4 fruit fly cellular contexts compared by ENCODE assay signal in genomic region chr2L:9981809-9982208, dm6.
A peak's percentile ranks its signal among the peaks of the same experiment; 100 is the strongest.
TF ChIP-seq lines count a peak whose summit lies in the region.

No protein-coding gene starts in this region.

- no peak for TF ChIP-seq CTCF in whole organism, embryonic (GFP tag; optimal IDR thresholded peaks at IDR 0.05; lab: Kevin White, UChicago)

TF ChIP-seq in whole organism, embryonic, 481 proteins besides CTCF, POLR2A, EP300 and RAD21 (continues in another document):
- TF ChIP-seq sens (GFP tag; lab: Kevin White, UChicago), result peak; percentile 45
- no peak for TF ChIP-seq abd-A (tag; optimal IDR thresholded peaks at IDR 0.05; lab: Kevin White, UChicago)
- TF ChIP-seq chinmo (GFP tag; IDR thresholded peaks at IDR 0.05; lab: Robert Waterston, UW; ENCODE audit: partially characterized antibody), result no peak
- no peak for TF ChIP-seq CG13624 (GFP tag; optimal IDR thresholded peaks at IDR 0.05; lab: Kevin White, UChicago)
- peak; percentile 8 for TF ChIP-seq CG2712 (tag; optimal IDR thresholded peaks at IDR 0.05; lab: Kevin White, UChicago)
- no peak for TF ChIP-seq Atf3 (GFP tag; optimal IDR thresholded peaks at IDR 0.05; lab: Kevin White, UChicago)
- TF ChIP-seq CG7928 (GFP tag; optimal IDR thresholded peaks at IDR 0.05; lab: Kevin White, UChicago), result no peak
- no peak for TF ChIP-seq NC2β (GFP tag; optimal IDR thresholded peaks at IDR 0.05; lab: Kevin White, UChicago)
- no peak for TF ChIP-seq dimm (GFP tag; IDR thresholded peaks at IDR 0.05; lab: Robert Waterston, UW)
- no peak for TF ChIP-seq CG8089 (GFP tag; optimal IDR thresholded peaks at IDR 0.05; lab: Kevin White, UChicago)
- no peak for TF ChIP-seq CG11398 (GFP tag; optimal IDR thresholded peaks at IDR 0.05; lab: Kevin White, UChicago)
- no peak for TF ChIP-seq dmrt99B (tag; optimal IDR thresholded peaks at IDR 0.05; lab: Kevin White, UChicago)
- no peak for TF ChIP-seq CG15514 (GFP tag; optimal IDR thresholded peaks at IDR 0.05; lab: Kevin White, UChicago)
- TF ChIP-seq mirr (GFP tag; optimal IDR thresholded peaks at IDR 0.05; lab: Kevin White, UChicago), result no peak
- TF ChIP-seq Dll (GFP tag; IDR thresholded peaks at IDR 0.05; lab: Robert Waterston, UW; ENCODE audit: partially characterized antibody), result no peak
- TF ChIP-seq Trl (optimal IDR thresholded peaks at IDR 0.05; lab: Kevin White, UChicago), result no peak
- no peak for TF ChIP-seq Trl (GFP tag; optimal IDR thresholded peaks at IDR 0.05; lab: Kevin White, UChicago)
- TF ChIP-seq CG30020 (tag; optimal IDR thresholded peaks at IDR 0.05; lab: Kevin White, UChicago), result no peak
- no peak for TF ChIP-seq wor (GFP tag; IDR thresholded peaks at IDR 0.05; lab: Robert Waterston, UW)
- no peak for TF ChIP-seq stc (GFP tag; IDR thresholded peaks at IDR 0.05; lab: Robert Waterston, UW)
- no peak for TF ChIP-seq CG4617 (GFP tag; optimal IDR thresholded peaks at IDR 0.05; lab: Kevin White, UChicago; ENCODE audit: borderline replicate concordance)
- no peak for TF ChIP-seq CG11723 (GFP tag; optimal IDR thresholded peaks at IDR 0.05; lab: Kevin White, UChicago)
- no peak for TF ChIP-seq CG32772 (GFP tag; IDR thresholded peaks at IDR 0.05; lab: Robert Waterston, UW)
- no peak for TF ChIP-seq CG31441 (GFP tag; IDR thresholded peaks at IDR 0.05; lab: Robert Waterston, UW)

TF ChIP-seq in whole organism, prepupa, 60 proteins besides CTCF, POLR2A, EP300 and RAD21 (continues in another document):
- TF ChIP-seq CG32006 (GFP tag; optimal IDR thresholded peaks at IDR 0.05; lab: Kevin White, UChicago) (no peak), CG6276 (GFP tag; optimal IDR thresholded peaks at IDR 0.05; lab: Kevin White, UChicago) (no peak), CG11902 (GFP tag; optimal IDR thresholded peaks at IDR 0.05; lab: Kevin White, UChicago) (no peak), CG15336 (GFP tag; IDR thresholded peaks at IDR 0.05; lab: Robert Waterston, UW) (no peak), Eip93F (GFP tag; optimal IDR thresholded peaks at IDR 0.05; lab: Kevin White, UChicago) (no peak), CG10669 (GFP tag; optimal IDR thresholded peaks at IDR 0.05; lab: Kevin White, UChicago) (peak; percentile 38), Smox (GFP tag; optimal IDR thresholded peaks at IDR 0.05; lab: Kevin White, UChicago) (peak; percentile 41), eg (GFP tag; IDR thresholded peaks at IDR 0.05; lab: Robert Waterston, UW) (no peak), CG31627 (GFP tag; optimal IDR thresholded peaks at IDR 0.05; lab: Kevin White, UChicago) (peak; percentile 26), lz (GFP tag; optimal IDR thresholded peaks at IDR 0.05; lab: Kevin White, UChicago) (peak; percentile 34), Sox102F (GFP tag; optimal IDR thresholded peaks at IDR 0.05; lab: Kevin White, UChicago) (peak; percentile 53), CG3032 (tag; optimal IDR thresholded peaks at IDR 0.05; lab: Kevin White, UChicago) (peak; percentile 63), achi (GFP tag; optimal IDR thresholded peaks at IDR 0.05; lab: Kevin White, UChicago) (peak; percentile 31), Ets21C (GFP tag; optimal IDR thresholded peaks at IDR 0.05; lab: Kevin White, UChicago) (no peak), CG11762 (GFP tag; optimal IDR thresholded peaks at IDR 0.05; lab: Kevin White, UChicago; ENCODE audit: insufficient read depth) (peak; percentile 19), esn (GFP tag; optimal IDR thresholded peaks at IDR 0.05; lab: Kevin White, UChicago) (peak; percentile 17), CG8119 (GFP tag; IDR thresholded peaks at IDR 0.05; lab: Robert Waterston, UW) (no peak), Hr38 (GFP tag; optimal IDR thresholded peaks at IDR 0.05; lab: Kevin White, UChicago) (no peak), CG6792 (GFP tag; optimal IDR thresholded peaks at IDR 0.05; lab: Kevin White, UChicago) (peak; percentile 5), CG11294 (GFP tag; IDR thresholded peaks at IDR 0.05; lab: Robert Waterston, UW) (no peak), OdsH (GFP tag; optimal IDR thresholded peaks at IDR 0.05; lab: Kevin White, UChicago) (peak; percentile 27), fd59A (GFP tag; optimal IDR thresholded peaks at IDR 0.05; lab: Kevin White, UChicago) (no peak), Sox14 (GFP tag; optimal IDR thresholded peaks at IDR 0.05; lab: Kevin White, UChicago) (peak; percentile 16), net (GFP tag; optimal IDR thresholded peaks at IDR 0.05; lab: Kevin White, UChicago) (peak; percentile 37)

TF ChIP-seq in whole organism, pupa, 21 proteins besides CTCF, POLR2A, EP300 and RAD21:
- TF ChIP-seq CG14655 (GFP tag; optimal IDR thresholded peaks at IDR 0.05; lab: Kevin White, UChicago) (peak; percentile 38), Ets98B (GFP tag; IDR thresholded peaks at IDR 0.05; lab: Robert Waterston, UW) (no peak), CG10348 (GFP tag; IDR thresholded peaks at IDR 0.05; lab: Robert Waterston, UW) (no peak), CG17806 (tag; optimal IDR thresholded peaks at IDR 0.05; lab: Kevin White, UChicago) (peak; percentile 72), CG34367 (tag; optimal IDR thresholded peaks at IDR 0.05; lab: Kevin White, UChicago) (no peak), CG15710 (tag; optimal IDR thresholded peaks at IDR 0.05; lab: Kevin White, UChicago) (peak; percentile 54), Pif1A (GFP tag; optimal IDR thresholded peaks at IDR 0.05; lab: Kevin White, UChicago) (peak; percentile 4), EcR (GFP tag; optimal IDR thresholded peaks at IDR 0.05; lab: Kevin White, UChicago) (no peak), CG8301 (tag; optimal IDR thresholded peaks at IDR 0.05; lab: Kevin White, UChicago) (peak; percentile 5), CG12605 (GFP tag; IDR thresholded peaks at IDR 0.05; lab: Robert Waterston, UW) (no peak), gl (tag; optimal IDR thresholded peaks at IDR 0.05; lab: Kevin White, UChicago) (peak; percentile 7), CG8159 (tag; optimal IDR thresholded peaks at IDR 0.05; lab: Kevin White, UChicago) (peak; percentile 72), Snoo (tag; optimal IDR thresholded peaks at IDR 0.05; lab: Kevin White, UChicago) (peak; percentile 44), CG9948 (tag; optimal IDR thresholded peaks at IDR 0.05; lab: Kevin White, UChicago) (peak; percentile 57), Pif1B (GFP tag; optimal IDR thresholded peaks at IDR 0.05; lab: Kevin White, UChicago) (peak; percentile 4)

TF ChIP-seq in whole organism, wandering third instar larva, 38 proteins besides CTCF, POLR2A, EP300 and RAD21 (continues in another document):
- TF ChIP-seq pan (optimal IDR thresholded peaks at IDR 0.05; lab: Kevin White, UChicago) (no peak), Dfd (GFP tag; optimal IDR thresholded peaks at IDR 0.05; lab: Kevin White, UChicago) (no peak), N (GFP tag; optimal IDR thresholded peaks at IDR 0.05; lab: Kevin White, UChicago) (no peak), h (GFP tag; optimal IDR thresholded peaks at IDR 0.05; lab: Kevin White, UChicago) (peak; percentile 60), sage (GFP tag; optimal IDR thresholded peaks at IDR 0.05; lab: Kevin White, UChicago) (no peak), sv (GFP tag; optimal IDR thresholded peaks at IDR 0.05; lab: Kevin White, UChicago) (no peak), tai (GFP tag; optimal IDR thresholded peaks at IDR 0.05; lab: Kevin White, UChicago) (no peak), dsf (GFP tag; optimal IDR thresholded peaks at IDR 0.05; lab: Kevin White, UChicago; ENCODE audit: borderline replicate concordance) (no peak), lola (GFP tag; optimal IDR thresholded peaks at IDR 0.05; lab: Kevin White, UChicago) (no peak), Mio (GFP tag; optimal IDR thresholded peaks at IDR 0.05; lab: Kevin White, UChicago) (no peak), CrebA (GFP tag; optimal IDR thresholded peaks at IDR 0.05; lab: Kevin White, UChicago; ENCODE audit: borderline replicate concordance) (no peak), woc (GFP tag; optimal IDR thresholded peaks at IDR 0.05; lab: Kevin White, UChicago) (peak; percentile 22), Hr78 (GFP tag; optimal IDR thresholded peaks at IDR 0.05; lab: Kevin White, UChicago) (no peak), psq (GFP tag; optimal IDR thresholded peaks at IDR 0.05; lab: Kevin White, UChicago) (no peak), usp (GFP tag; optimal IDR thresholded peaks at IDR 0.05; lab: Kevin White, UChicago) (no peak), Sp1 (GFP tag; optimal IDR thresholded peaks at IDR 0.05; lab: Kevin White, UChicago) (peak; percentile 64), dmrt93B (GFP tag; optimal IDR thresholded peaks at IDR 0.05; lab: Kevin White, UChicago) (no peak), dl (GFP tag; optimal IDR thresholded peaks at IDR 0.05; lab: Kevin White, UChicago; ENCODE audit: insufficient read depth in 1 of 2, partially characterized antibody in 2 of 2) (no peak), HLH106 (tag; optimal IDR thresholded peaks at IDR 0.05; lab: Kevin White, UChicago) (peak; percentile 72), Hr83 (GFP tag; optimal IDR thresholded peaks at IDR 0.05; lab: Kevin White, UChicago; ENCODE audit: poor library complexity, severe bottlenecking) (no peak), fru (GFP tag; optimal IDR thresholded peaks at IDR 0.05; lab: Kevin White, UChicago) (peak; percentile 55), CG9705 (GFP tag; optimal IDR thresholded peaks at IDR 0.05; lab: Kevin White, UChicago) (no peak), Vsx2 (GFP tag; optimal IDR thresholded peaks at IDR 0.05; lab: Kevin White, UChicago; ENCODE audit: partially characterized antibody) (no peak), Abd-B (GFP tag; optimal IDR thresholded peaks at IDR 0.05; lab: Kevin White, UChicago) (no peak), CG32264 (GFP tag; optimal IDR thresholded peaks at IDR 0.05; lab: Kevin White, UChicago) (no peak), Hnf4 (GFP tag; optimal IDR thresholded peaks at IDR 0.05; lab: Kevin White, UChicago) (peak; percentile 28), Dif (GFP tag; optimal IDR thresholded peaks at IDR 0.05; lab: Kevin White, UChicago; ENCODE audit: partially characterized antibody) (no peak), Rel (GFP tag; optimal IDR thresholded peaks at IDR 0.05; lab: Kevin White, UChicago) (no peak), Rel (tag; optimal IDR thresholded peaks at IDR 0.05; lab: Kevin White, UChicago) (no peak), Myc (optimal IDR thresholded peaks at IDR 0.05; lab: Kevin White, UChicago) (no peak), jim (GFP tag; optimal IDR thresholded peaks at IDR 0.05; lab: Kevin White, UChicago) (no peak), ey (GFP tag; optimal IDR thresholded peaks at IDR 0.05; lab: Kevin White, UChicago) (peak; percentile 11), foxo (GFP tag; optimal IDR thresholded peaks at IDR 0.05; lab: Kevin White, UChicago) (peak in 1 of 2 experiments; percentile 31), brk (GFP tag; optimal IDR thresholded peaks at IDR 0.05; lab: Kevin White, UChicago) (peak; percentile 41), Jra (GFP tag; optimal IDR thresholded peaks at IDR 0.05; lab: Kevin White, UChicago) (no peak), br (GFP tag; optimal IDR thresholded peaks at IDR 0.05; lab: Kevin White, UChicago) (no peak), rgr (GFP tag; optimal IDR thresholded peaks at IDR 0.05; lab: Kevin White, UChicago) (peak; percentile 30), GATAd (GFP tag; optimal IDR thresholded peaks at IDR 0.05; lab: Kevin White, UChicago) (no peak)

Comparison
In these comparisons a context has a peak if more than half of its experiments do, and no peak if none do; other contexts are left out.
1. Of the 7 proteins assayed by ChIP-seq in both whole organism, embryonic and whole organism, prepupa: peak only in whole organism, embryonic: none; only in whole organism, prepupa: Hr39 and Sox102F; in both: none; in neither: 5.